Fruit fly (Drosophila melanogaster) whole organism, embryonic: ENCODE data around the gene rasp.

Experiments
- Awh ChIP-seq: fragments of 200-800 bp; sonication (Bioruptor generic); IDR thresholded peaks from 2 replicates; pipeline ENCODE4, ENCODE4 v1.3.6; 2022; ENCODE audit warnings: missing biosample characterization, missing genetic modification characterization
- B-H1 ChIP-seq: fragments of 200-800 bp; sonication (Bioruptor generic); IDR thresholded peaks from 3 replicates; pipeline ENCODE4 v1.3.6; 2022; ENCODE audit warnings: missing biosample characterization, missing genetic modification characterization
- Bdp1 ChIP-seq: fragments of 200-800 bp; sonication (Bioruptor generic); optimal IDR thresholded peaks from 3 replicates; lab custom pipeline; 2016; ENCODE audit warnings: missing biosample characterization, missing genetic modification characterization
- Blimp-1 ChIP-seq: fragments of 200-800 bp; sonication (Bioruptor generic); optimal IDR thresholded peaks from 3 replicates; lab custom pipeline; 2018; ENCODE audit warnings: missing biosample characterization, missing genetic modification characterization, mild to moderate bottlenecking, moderate library complexity, missing genetic modification reagents
- CG10147 ChIP-seq: fragments of 200-800 bp; sonication (Bioruptor generic); optimal IDR thresholded peaks from 2 replicates; lab custom pipeline; 2019; ENCODE audit warnings: missing biosample characterization, mild to moderate bottlenecking, missing genetic modification characterization, moderate library complexity
- CG1024 ChIP-seq: fragments of 200-800 bp; sonication (Bioruptor generic); IDR thresholded peaks from 2 replicates; pipeline ENCODE4 v1.3.6; 2022; ENCODE audit warnings: missing biosample characterization, missing genetic modification characterization
- CG10267 ChIP-seq: fragments of 200-800 bp; sonication (Bioruptor generic); optimal IDR thresholded peaks from 2 replicates; lab custom pipeline; 2018; ENCODE audit warnings: missing biosample characterization, mild to moderate bottlenecking, missing genetic modification characterization, moderate library complexity
- CG10321 ChIP-seq: fragments of 200-800 bp; sonication (Bioruptor generic); IDR thresholded peaks from 2 replicates; pipeline ENCODE4 v1.3.6; 2022; ENCODE audit warnings: missing biosample characterization, missing genetic modification characterization
- CG10565 ChIP-seq: fragments of 200-800 bp; sonication (Bioruptor generic); optimal IDR thresholded peaks from 3 replicates; lab custom pipeline; 2016; ENCODE audit warnings: missing biosample characterization, mild to moderate bottlenecking, missing genetic modification characterization
- CG11398 ChIP-seq: fragments of 200-800 bp; sonication (Bioruptor generic); optimal IDR thresholded peaks from 2 replicates; lab custom pipeline; 2016; ENCODE audit warnings: missing biosample characterization, missing genetic modification characterization
- CG12219 ChIP-seq: fragments of 200-800 bp; sonication (Bioruptor generic); optimal IDR thresholded peaks from 3 replicates; lab custom pipeline; 2018; ENCODE audit warnings: missing biosample characterization, mild to moderate bottlenecking, missing genetic modification characterization
- CG12769 ChIP-seq: fragments of 200-800 bp; sonication (Bioruptor generic); optimal IDR thresholded peaks from 2 replicates; lab custom pipeline; 2019; ENCODE audit warnings: missing biosample characterization, mild to moderate bottlenecking, missing genetic modification characterization, moderate library complexity
- CG15514 ChIP-seq: fragments of 200-800 bp; sonication (Bioruptor generic); optimal IDR thresholded peaks from 3 replicates; lab custom pipeline; 2017; ENCODE audit warnings: missing biosample characterization, missing genetic modification characterization, mild to moderate bottlenecking, moderate library complexity, missing genetic modification reagents
- CG30431 ChIP-seq: fragments of 200-800 bp; sonication (Bioruptor generic); optimal IDR thresholded peaks from 2 replicates; lab custom pipeline; 2017; ENCODE audit warnings: missing biosample characterization, missing genetic modification characterization
- CG31388 ChIP-seq: fragments of 200-800 bp; sonication (Bioruptor generic); optimal IDR thresholded peaks from 2 replicates; lab custom pipeline; 2016; ENCODE audit warnings: missing biosample characterization, missing genetic modification characterization
- CG3163 ChIP-seq: fragments of 200-800 bp; sonication (Bioruptor generic); optimal IDR thresholded peaks from 3 replicates; lab custom pipeline; 2016; ENCODE audit warnings: missing biosample characterization, missing genetic modification characterization
- CG3726 ChIP-seq: fragments of 200-800 bp; sonication (Bioruptor generic); IDR thresholded peaks from 3 replicates; pipeline ENCODE4, ENCODE4 v1.3.6; 2022; ENCODE audit warnings: missing biosample characterization, missing genetic modification characterization
- CG42726 ChIP-seq: fragments of 200-800 bp; sonication (Bioruptor generic); IDR thresholded peaks from 2 replicates; pipeline ENCODE4 v1.3.6; 2022; ENCODE audit warnings: missing biosample characterization, missing genetic modification characterization; ENCODE audit not compliant: partially characterized antibody
- CG6689 ChIP-seq: fragments of 200-800 bp; sonication (Bioruptor generic); IDR thresholded peaks from 2 replicates; pipeline ENCODE4 v1.3.6; 2022; ENCODE audit warnings: missing biosample characterization, missing genetic modification characterization
- CG7987 ChIP-seq: fragments of 200-800 bp; sonication (Bioruptor generic); optimal IDR thresholded peaks from 2 replicates; lab custom pipeline; 2018; ENCODE audit warnings: missing biosample characterization, mild to moderate bottlenecking, missing genetic modification characterization, moderate library complexity
- CG8290 ChIP-seq, 3 experiments: fragments of 200-800 bp; sonication (Bioruptor generic); optimal IDR thresholded peaks; 2 replicates each; lab custom pipeline; 2016 to 2019; ENCODE audit warnings: missing biosample characterization in 3 of 3, missing genetic modification characterization in 3 of 3, mild to moderate bottlenecking in 2 of 3, moderate library complexity in 1 of 3
- CG8765 ChIP-seq: fragments of 200-800 bp; sonication (Bioruptor generic); IDR thresholded peaks from 2 replicates; pipeline ENCODE4 v1.3.6; 2022; ENCODE audit warnings: missing biosample characterization, missing genetic modification characterization
- CG8944 ChIP-seq: fragments of 200-800 bp; sonication (Bioruptor generic); optimal IDR thresholded peaks from 3 replicates; lab custom pipeline; 2016; ENCODE audit warnings: missing biosample characterization, missing genetic modification characterization
- CTCF ChIP-seq: fragments of 200-800 bp; sonication (Bioruptor generic); optimal IDR thresholded peaks from 2 replicates; lab custom pipeline; 2017; ENCODE audit warnings: missing biosample characterization, mild to moderate bottlenecking, missing genetic modification characterization, moderate library complexity
- Dip3 ChIP-seq: fragments of 200-800 bp; sonication (Bioruptor generic); optimal IDR thresholded peaks from 3 replicates; lab custom pipeline; 2016; ENCODE audit warnings: missing biosample characterization, missing genetic modification characterization
- Doc2 ChIP-seq: fragments of 200-800 bp; sonication (Bioruptor generic); IDR thresholded peaks from 2 replicates; pipeline ENCODE4 v1.3.6; 2022; ENCODE audit warnings: missing biosample characterization, missing genetic modification characterization
- Dp ChIP-seq: fragments of 200-800 bp; sonication (Bioruptor generic); optimal IDR thresholded peaks from 2 replicates; lab custom pipeline; 2018; ENCODE audit warnings: missing biosample characterization, mild to moderate bottlenecking, missing genetic modification characterization, moderate library complexity
- Elba2 ChIP-seq: fragments of 200-800 bp; sonication (Bioruptor generic); optimal IDR thresholded peaks from 3 replicates; lab custom pipeline; 2016; ENCODE audit warnings: missing biosample characterization, missing genetic modification characterization
- HLH54F ChIP-seq: fragments of 200-800 bp; sonication (Bioruptor generic); optimal IDR thresholded peaks from 3 replicates; lab custom pipeline; 2016; ENCODE audit warnings: missing biosample characterization, missing genetic modification characterization
- Hand ChIP-seq: fragments of 200-800 bp; sonication (Bioruptor generic); optimal IDR thresholded peaks from 2 replicates; lab custom pipeline; 2017; ENCODE audit warnings: mild to moderate bottlenecking, missing biosample characterization, missing genetic modification reagents, missing genetic modification characterization
- Lhr ChIP-seq: fragments of 200-800 bp; sonication (Bioruptor generic); optimal IDR thresholded peaks from 3 replicates; lab custom pipeline; 2017; ENCODE audit warnings: mild to moderate bottlenecking, missing biosample characterization, missing genetic modification reagents, missing genetic modification characterization
- Scr ChIP-seq: fragments of 200-800 bp; sonication (Bioruptor generic); IDR thresholded peaks from 2 replicates; pipeline ENCODE4 v1.3.6; 2022; ENCODE audit warnings: missing biosample characterization, missing genetic modification characterization; ENCODE audit not compliant: partially characterized antibody
- Sry-β ChIP-seq: fragments of 200-800 bp; sonication (Bioruptor generic); optimal IDR thresholded peaks from 2 replicates; lab custom pipeline; 2018; ENCODE audit warnings: missing biosample characterization, mild to moderate bottlenecking, missing genetic modification characterization, moderate library complexity
- al ChIP-seq: fragments of 200-800 bp; sonication (Bioruptor generic); IDR thresholded peaks from 2 replicates; pipeline ENCODE4 v1.3.6; 2022; ENCODE audit warnings: missing biosample characterization, missing genetic modification characterization
- bbx ChIP-seq: fragments of 200-800 bp; sonication (Bioruptor generic); IDR thresholded peaks from 2 replicates; pipeline ENCODE4 v1.3.6; 2022; ENCODE audit warnings: missing biosample characterization, missing genetic modification characterization; ENCODE audit not compliant: partially characterized antibody
- bigmax ChIP-seq: fragments of 200-800 bp; sonication (Bioruptor generic); optimal IDR thresholded peaks from 2 replicates; lab custom pipeline; 2018; ENCODE audit warnings: missing biosample characterization, mild to moderate bottlenecking, missing genetic modification characterization
- caup ChIP-seq: fragments of 200-800 bp; sonication (Bioruptor generic); optimal IDR thresholded peaks from 3 replicates; lab custom pipeline; 2017; ENCODE audit warnings: missing biosample characterization, mild to moderate bottlenecking, missing genetic modification characterization, moderate library complexity; ENCODE audit not compliant: severe bottlenecking
- dmrt99B ChIP-seq: fragments of 200-800 bp; sonication (Bioruptor generic); optimal IDR thresholded peaks from 2 replicates; lab custom pipeline; 2018; ENCODE audit warnings: missing biosample characterization, mild to moderate bottlenecking, missing genetic modification characterization, moderate library complexity
- ems ChIP-seq: fragments of 200-800 bp; sonication (Bioruptor generic); optimal IDR thresholded peaks from 3 replicates; lab custom pipeline; 2016; ENCODE audit warnings: missing biosample characterization, missing genetic modification characterization
- klu ChIP-seq: fragments of 200-800 bp; sonication (Bioruptor generic); IDR thresholded peaks from 2 replicates; pipeline ENCODE4 v1.3.6; 2022; ENCODE audit warnings: missing biosample characterization, missing genetic modification characterization
- nom ChIP-seq: fragments of 200-800 bp; sonication (Bioruptor generic); optimal IDR thresholded peaks from 2 replicates; lab custom pipeline; 2017; ENCODE audit warnings: missing biosample characterization, missing genetic modification characterization, mild to moderate bottlenecking, moderate library complexity, missing genetic modification reagents
- pfk ChIP-seq: fragments of 200-800 bp; sonication (Bioruptor generic); optimal IDR thresholded peaks from 2 replicates; lab custom pipeline; 2018; ENCODE audit warnings: missing biosample characterization, mild to moderate bottlenecking, missing genetic modification characterization, moderate library complexity
- sc ChIP-seq, 3 experiments: fragments of >200 bp in 2 of 3; fragments of 200-800 bp in 1 of 3; sonication (Bioruptor generic) in 1 of 3; optimal IDR thresholded peaks; 2 replicates in 2 of 3; 3 replicates in 1 of 3; lab custom pipeline; 2017; ENCODE audit warnings: mild to moderate bottlenecking in 1 of 3, missing biosample characterization in 1 of 3, missing genetic modification characterization in 1 of 3, missing genetic modification reagents in 1 of 3
- tap ChIP-seq: fragments of 200-800 bp; optimal IDR thresholded peaks from 3 replicates; lab custom pipeline; 2019; ENCODE audit warnings: missing biosample characterization, mild to moderate bottlenecking, missing genetic modification characterization, moderate library complexity
- trh ChIP-seq: fragments of 200-800 bp; sonication (Bioruptor generic); optimal IDR thresholded peaks from 2 replicates; lab custom pipeline; 2016; ENCODE audit warnings: missing biosample characterization, missing genetic modification characterization
- unc-4 ChIP-seq: fragments of 200-800 bp; sonication (Bioruptor generic); IDR thresholded peaks from 2 replicates; pipeline ENCODE4 v1.3.6; 2022; ENCODE audit warnings: missing biosample characterization, missing genetic modification characterization; ENCODE audit not compliant: partially characterized antibody
- zfh1 ChIP-seq: fragments of 200-800 bp; sonication (Bioruptor generic); IDR thresholded peaks from 3 replicates; pipeline ENCODE4 v1.3.6; 2022; ENCODE audit warnings: missing biosample characterization, missing genetic modification characterization

The rasp gene

dm6 chr3L:3198447-3199402 lies 36.7 kb downstream of the rasp start, which contains the start of the genes CG32276 and gry (continued):
- peak; percentile 63 for TF ChIP-seq tap (tag; lab: Kevin White, UChicago)
- TF ChIP-seq CG1024 (GFP tag; lab: Robert Waterston, UW), result peak; percentile 46; the same call in 1 of the 2 replicates
- no peak for TF ChIP-seq unc-4
- no peak for TF ChIP-seq CG10147 (GFP tag; lab: Kevin White, UChicago)
- TF ChIP-seq CG3163 (GFP tag; lab: Kevin White, UChicago), result peak; percentile 61
- peak; percentile 74 for TF ChIP-seq CG7987 (GFP tag; lab: Kevin White, UChicago)
- peak; percentile 63 for TF ChIP-seq trh (GFP tag; lab: Kevin White, UChicago)
- peak; percentile 65 for TF ChIP-seq Bdp1
- peak; percentile 67; the same call in 2 of the 3 replicates for TF ChIP-seq zfh1 (GFP tag; lab: Robert Waterston, UW)
- TF ChIP-seq CG10565 (GFP tag; lab: Kevin White, UChicago), result peak; percentile 26
- peak; percentile 55 for TF ChIP-seq CG31388 (GFP tag; lab: Kevin White, UChicago)
- TF ChIP-seq CG8944 (GFP tag; lab: Kevin White, UChicago), result peak; percentile 82
- TF ChIP-seq CG30431, result peak; percentile 9
- peak; percentile 84 for TF ChIP-seq nom (GFP tag; lab: Kevin White, UChicago)
- peak; percentile 71 for TF ChIP-seq CG8765 (GFP tag; lab: Robert Waterston, UW)
- TF ChIP-seq klu, result peak; percentile 46; the same call in 1 of the 2 replicates
- peak; percentile 71 for TF ChIP-seq Dip3 (GFP tag; lab: Kevin White, UChicago)
- TF ChIP-seq CG15514 (GFP tag; lab: Kevin White, UChicago), result peak; percentile 91
- peak; percentile 57 for TF ChIP-seq pfk (GFP tag; lab: Kevin White, UChicago)
- TF ChIP-seq dmrt99B (tag; lab: Kevin White, UChicago), result no peak
- TF ChIP-seq bigmax, result no peak
- no peak for TF ChIP-seq CTCF
- peak; percentile 22 for TF ChIP-seq Dp (GFP tag; lab: Kevin White, UChicago)
- TF ChIP-seq CG11398 (GFP tag; lab: Kevin White, UChicago), result no peak
- TF ChIP-seq sc (optimal IDR thresholded peaks at IDR 0.05; lab: Kevin White, UChicago), result no peak
- TF ChIP-seq sc (GFP tag; optimal IDR thresholded peaks at IDR 0.05; lab: Kevin White, UChicago), result no peak
- TF ChIP-seq CG6689 (GFP tag; lab: Robert Waterston, UW), result peak; percentile 69
- no peak for TF ChIP-seq CG42726 (GFP tag; lab: Robert Waterston, UW)
- peak; percentile 53 for TF ChIP-seq Scr (GFP tag; lab: Robert Waterston, UW)
- TF ChIP-seq CG8290 (GFP tag; optimal IDR thresholded peaks at IDR 0.05; lab: Kevin White, UChicago), result no peak
- TF ChIP-seq CG8290 (tag; optimal IDR thresholded peaks at IDR 0.05; lab: Kevin White, UChicago), result peak in 1 of 2 experiments; percentile 15
- peak; percentile 82 for TF ChIP-seq CG10267 (tag; lab: Kevin White, UChicago)
- no peak; the same call in 2 of the 3 replicates for TF ChIP-seq B-H1 (GFP tag; lab: Robert Waterston, UW)
- TF ChIP-seq CG3726 (GFP tag; lab: Robert Waterston, UW), result 0 out of 3 replicates have a peak, but pooled peaks have one; percentile 55
- peak; percentile 73 for TF ChIP-seq al (GFP tag; lab: Robert Waterston, UW)
- no peak for TF ChIP-seq CG12769 (tag; lab: Kevin White, UChicago)
- TF ChIP-seq ems (GFP tag; lab: Kevin White, UChicago), result peak; percentile 83
- peak; percentile 51 for TF ChIP-seq CG12219
- TF ChIP-seq Hand (GFP tag; lab: Kevin White, UChicago), result no peak
- peak; percentile 85 for TF ChIP-seq HLH54F
- no peak for TF ChIP-seq CG10321
- TF ChIP-seq Blimp-1, result no peak
- peak; percentile 87 for TF ChIP-seq Sry-β
- no peak for TF ChIP-seq bbx
- TF ChIP-seq Awh, result no peak
- TF ChIP-seq caup (GFP tag; lab: Kevin White, UChicago), result peak; percentile 69
- TF ChIP-seq Elba2 (GFP tag; lab: Kevin White, UChicago), result peak; percentile 64
- TF ChIP-seq Lhr (GFP tag; lab: Kevin White, UChicago), result peak; percentile 75
- no peak for TF ChIP-seq Doc2 (GFP tag; lab: Robert Waterston, UW)
